Worm (Caenorhabditis elegans): ENCODE measurements around the gene C50E3.15.

DNA sequence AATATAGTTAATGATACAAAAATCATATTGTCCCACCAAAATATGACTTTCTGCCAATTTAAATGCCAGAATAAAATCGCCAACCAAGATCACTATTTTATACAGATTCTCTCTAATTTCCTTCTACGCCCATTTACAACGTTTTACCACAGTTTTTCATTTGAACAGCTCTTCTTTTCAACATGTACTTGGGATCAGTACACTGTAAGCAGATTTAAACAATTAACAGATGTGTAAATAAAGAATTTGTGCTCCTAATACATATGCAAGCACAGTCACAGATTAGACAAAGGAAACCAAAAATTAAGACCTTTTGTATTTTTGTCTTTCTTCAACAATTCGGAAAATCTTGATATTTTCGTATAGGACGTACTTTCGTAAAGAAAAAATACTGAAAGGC lies 25.2 kb downstream of the C50E3.15 start, which contains the start of gene F07C4.11:
- TF ChIP-seq pha-4 (tag; optimal IDR thresholded peaks at IDR 0.05) (no peak), nhr-179 (tag; optimal IDR thresholded peaks at IDR 0.05) (no peak), snpc-4 (GFP tag; optimal IDR thresholded peaks at IDR 0.05) (no peak), snpc-4 (tag; optimal IDR thresholded peaks at IDR 0.05) (no peak), F55B11.4 (tag; optimal IDR thresholded peaks at IDR 0.05; ENCODE audit: borderline replicate concordance, insufficient read depth) (no peak), lin-35 (GFP tag; optimal IDR thresholded peaks at IDR 0.05) (no peak), tlf-1 (GFP tag; optimal IDR thresholded peaks at IDR 0.05) (no peak), rec-8 (tag; optimal IDR thresholded peaks at IDR 0.05) (no peak), ama-1 (optimal IDR thresholded peaks at IDR 0.05) (no peak), ama-1 (GFP tag; optimal IDR thresholded peaks at IDR 0.05) (no peak), F52B5.7 (tag; optimal IDR thresholded peaks at IDR 0.05) (no peak), B0261.1 (tag; optimal IDR thresholded peaks at IDR 0.05) (no peak), ccch-3 (GFP tag; optimal IDR thresholded peaks at IDR 0.05) (no peak), sptf-2 (GFP tag; optimal IDR thresholded peaks at IDR 0.05) (no peak), madf-10 (tag; optimal IDR thresholded peaks at IDR 0.05) (no peak)

Measured in whole organism, young adult.